Worm (Caenorhabditis elegans) whole organism, L4/young adult: ENCODE measurements around the gene immt-2.

Experiments used
- W03F9.2 ChIP-seq: fragments of 150-350 bp; optimal IDR thresholded peaks from 2 replicates; lab custom pipeline; 2014; ENCODE audit warnings: missing biosample characterization, missing genetic modification characterization
- dao-5 ChIP-seq: sonication (generic microtip); optimal IDR thresholded peaks from 2 replicates; lab custom pipeline; 2016; ENCODE audit warnings: missing genotype, missing genetic modification characterization, moderate library complexity, missing compliant biosample characterization
- him-1 ChIP-seq: sonication (generic microtip); optimal IDR thresholded peaks from 2 replicates; lab custom pipeline; 2016; ENCODE audit warnings: missing genotype, missing genetic modification reagents, missing genetic modification characterization, missing compliant biosample characterization

The immt-2 gene

ce11 chrV:16788967-16789366 is at the start of gene immt-2:
Gene immt-2, plus strand, starts transcription at chrV:16789267.
- TF ChIP-seq W03F9.2 (tag; lab: Kevin White, UChicago) (no peak), dao-5 (tag; lab: Kevin White, UChicago) (no peak), him-1 (tag; lab: Kevin White, UChicago) (no peak)

- TF ChIP-seq dao-5 (tag; lab: Kevin White, UChicago) (no peak), him-1 (tag; lab: Kevin White, UChicago) (no peak), W03F9.2 (tag; lab: Kevin White, UChicago) (no peak)
Observed at ce11 chrV:16742123-16742522, 46.9 kb upstream of the immt-2 start, which contains the start of gene T25E12.6. Gene T25E12.6, plus strand, starts transcription at chrV:16742423.

- TF ChIP-seq him-1 (tag; lab: Kevin White, UChicago), result no peak
- TF ChIP-seq W03F9.2 (tag; lab: Kevin White, UChicago), result no peak
- no peak for TF ChIP-seq dao-5 (tag; lab: Kevin White, UChicago)
Observed at ce11 chrV:16744783-16745182, 44.3 kb upstream of the immt-2 start.

ce11 chrV:16745214-16745613 is 43.9 kb upstream of the immt-2 start:
- TF ChIP-seq W03F9.2 (tag; lab: Kevin White, UChicago), result no peak
- TF ChIP-seq dao-5 (tag; lab: Kevin White, UChicago), result no peak
- TF ChIP-seq him-1 (tag; lab: Kevin White, UChicago), result no peak

- TF ChIP-seq dao-5 (tag; lab: Kevin White, UChicago), result no peak
- no peak for TF ChIP-seq W03F9.2 (tag; lab: Kevin White, UChicago)
- no peak for TF ChIP-seq him-1 (tag; lab: Kevin White, UChicago)
Observed at ce11 chrV:16746231-16746990, 42.7 kb upstream of the immt-2 start, which contains the start of gene gyg-2. Gene gyg-2, minus strand, starts transcription at chrV:16746258.

- TF ChIP-seq dao-5 (tag; lab: Kevin White, UChicago) (no peak), W03F9.2 (tag; lab: Kevin White, UChicago) (no peak), him-1 (tag; lab: Kevin White, UChicago) (no peak)
Observed at ce11 chrV:16747031-16747672, 41.9 kb upstream of the immt-2 start, which contains the start of gene dkf-2. Gene dkf-2, plus strand, starts transcription at chrV:16747622.

- TF ChIP-seq him-1 (tag; lab: Kevin White, UChicago) (no peak), W03F9.2 (tag; lab: Kevin White, UChicago) (no peak), dao-5 (tag; lab: Kevin White, UChicago) (no peak)
Observed at ce11 chrV:16749473-16749872, 39.6 kb upstream of the immt-2 start.

ce11 chrV:16752089-16753030 is 36.7 kb upstream of the immt-2 start:
- TF ChIP-seq W03F9.2 (tag; lab: Kevin White, UChicago) (no peak), dao-5 (tag; lab: Kevin White, UChicago) (no peak), him-1 (tag; lab: Kevin White, UChicago) (no peak)

- TF ChIP-seq dao-5 (tag; lab: Kevin White, UChicago) (no peak), W03F9.2 (tag; lab: Kevin White, UChicago) (no peak), him-1 (tag; lab: Kevin White, UChicago) (no peak)
Observed at ce11 chrV:16756166-16756565, 32.9 kb upstream of the immt-2 start.

- TF ChIP-seq dao-5 (tag; lab: Kevin White, UChicago) (no peak), W03F9.2 (tag; lab: Kevin White, UChicago) (no peak), him-1 (tag; lab: Kevin White, UChicago) (no peak)
Observed at ce11 chrV:16759937-16760336, 29.1 kb upstream of the immt-2 start.

ce11 chrV:16774428-16774827 is 14.6 kb upstream of the immt-2 start:
- TF ChIP-seq dao-5 (tag; lab: Kevin White, UChicago) (no peak), him-1 (tag; lab: Kevin White, UChicago) (no peak), W03F9.2 (tag; lab: Kevin White, UChicago) (no peak)

- TF ChIP-seq him-1 (tag; lab: Kevin White, UChicago), result no peak
- no peak for TF ChIP-seq dao-5 (tag; lab: Kevin White, UChicago)
- no peak for TF ChIP-seq W03F9.2 (tag; lab: Kevin White, UChicago)
Observed at ce11 chrV:16778540-16779280, 10.4 kb upstream of the immt-2 start.
